Fruit fly (Drosophila melanogaster): Measurements from ENCODE around the gene CG10183.

DNA sequence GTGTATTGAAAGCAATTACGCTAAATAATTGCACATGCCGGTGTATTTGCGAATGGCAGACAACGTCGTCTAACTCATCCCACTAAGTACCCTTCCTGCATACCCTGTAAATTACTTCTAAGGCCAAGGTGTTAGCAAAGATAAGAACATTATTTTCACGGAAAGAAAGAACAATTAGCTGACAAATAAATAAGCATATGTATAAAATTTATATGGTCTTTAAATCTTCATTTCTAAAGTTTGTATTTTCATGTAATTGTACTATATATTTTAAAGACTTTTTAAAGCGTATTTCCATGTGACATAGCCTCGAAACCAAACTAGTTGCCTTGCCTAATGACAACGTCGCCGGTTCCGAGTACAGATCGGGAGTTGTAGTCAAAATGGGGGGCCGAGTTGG lies 38.4 kb upstream of the CG10183 start:
- TF ChIP-seq aop (GFP tag; IDR thresholded peaks at IDR 0.05) (no peak), Lhr (GFP tag; optimal IDR thresholded peaks at IDR 0.05) (no peak), Bgb (GFP tag; IDR thresholded peaks at IDR 0.05; ENCODE audit: partially characterized antibody) (no peak), unc-4 (GFP tag; IDR thresholded peaks at IDR 0.05; ENCODE audit: partially characterized antibody) (no peak), mam (GFP tag; optimal IDR thresholded peaks at IDR 0.05) (no peak)

Data from whole organism, embryonic.